Fruit fly (Drosophila melanogaster) whole organism, pupa: ENCODE results near the gene mei-38.

ENCODE experiments used
- CG15710 ChIP-seq: fragments of 200-800 bp; sonication (Bioruptor generic); optimal IDR thresholded peaks from 2 replicates; lab custom pipeline; 2018; ENCODE audit warnings: missing biosample characterization, mild to moderate bottlenecking, missing genetic modification characterization, moderate library complexity
- CG17806 ChIP-seq: fragments of 200-800 bp; sonication (Bioruptor generic); optimal IDR thresholded peaks from 2 replicates; lab custom pipeline; 2018; ENCODE audit warnings: missing biosample characterization, mild to moderate bottlenecking, missing genetic modification characterization, moderate library complexity
- CG32121 ChIP-seq: fragments of 200-800 bp; sonication (Bioruptor generic); IDR thresholded peaks from 2 replicates; pipeline ENCODE4 v1.3.6; 2022; ENCODE audit warnings: missing biosample characterization, missing genetic modification characterization
- CG4496 ChIP-seq: fragments of 200-800 bp; sonication (Bioruptor generic); IDR thresholded peaks from 3 replicates; pipeline ENCODE4 v1.3.6; 2022; ENCODE audit warnings: missing biosample characterization, missing genetic modification characterization
- rn ChIP-seq: fragments of 200-800 bp; sonication (Bioruptor generic); IDR thresholded peaks from 2 replicates; pipeline ENCODE4 v1.3.6; 2022; ENCODE audit warnings: missing biosample characterization, missing genetic modification characterization

- TF ChIP-seq CG15710 (tag; lab: Kevin White, UChicago) (no peak), rn (GFP tag; lab: Robert Waterston, UW) (no peak), CG32121 (GFP tag; lab: Robert Waterston, UW) (no peak), CG17806 (tag; lab: Kevin White, UChicago) (no peak), CG4496 (no peak)
These were observed 19.9 kb upstream of the mei-38 start, which contains the start of gene CG14785 for dm6 chrX:1456954-1457353.
